Worm (Caenorhabditis elegans) whole organism, young adult: ENCODE data around the gene C40A11.8.

Experiments used
- C06A6.2 ChIP-seq: fragments of 200-800 bp; sonication (Bioruptor generic); conservative IDR thresholded peaks from 2 replicates; pipeline ENCODE4 v1.3.6; 2022; ENCODE audit warnings: missing genetic modification characterization, missing compliant biosample characterization
- F10E7.11 ChIP-seq: sonication (generic microtip); optimal IDR thresholded peaks from 2 replicates; lab custom pipeline; 2017; ENCODE audit warnings: mild to moderate bottlenecking, missing genetic modification characterization, moderate library complexity, missing compliant biosample characterization
- F22D6.2 ChIP-seq: sonication (generic microtip); optimal IDR thresholded peaks from 2 replicates; lab custom pipeline; 2016; ENCODE audit warnings: mild to moderate bottlenecking, missing genetic modification characterization, missing compliant biosample characterization
- F39B2.1 ChIP-seq: fragments of 200-800 bp; sonication (Bioruptor generic); IDR thresholded peaks from 2 replicates; pipeline ENCODE4 v1.3.6; 2022; ENCODE audit warnings: missing genetic modification reagents, missing genetic modification characterization, missing compliant biosample characterization
- Y53G8AR.9 ChIP-seq: fragments of 200-800 bp; sonication (Bioruptor generic); conservative IDR thresholded peaks from 2 replicates; pipeline ENCODE4 v1.3.6; 2022; ENCODE audit warnings: missing genetic modification reagents, missing genetic modification characterization, missing compliant biosample characterization
- ccch-3 ChIP-seq: fragments of 200-800 bp; sonication (Bioruptor generic); optimal IDR thresholded peaks from 2 replicates; lab custom pipeline; 2018; ENCODE audit warnings: mild to moderate bottlenecking, missing genetic modification characterization, missing compliant biosample characterization
- cebp-1 ChIP-seq, 2 experiments: fragments of 200-800 bp in 1 of 2; sonication (Bioruptor generic) in 1 of 2; sonication (generic microtip) in 1 of 2; IDR thresholded peaks in 1 of 2; optimal IDR thresholded peaks in 1 of 2; 2 replicates each; pipeline versions ENCODE4 v1.3.6 to Lab custom; 2017 to 2022; ENCODE audit warnings: missing compliant biosample characterization in 2 of 2, missing genetic modification characterization in 2 of 2, mild to moderate bottlenecking in 1 of 2, missing genetic modification reagents in 1 of 2, moderate library complexity in 1 of 2
- lsl-1 ChIP-seq: fragments of 200-800 bp; sonication (Bioruptor generic); optimal IDR thresholded peaks from 2 replicates; lab custom pipeline; 2018; ENCODE audit warnings: mild to moderate bottlenecking, missing genetic modification characterization, moderate library complexity, missing compliant biosample characterization
- mcd-1 ChIP-seq: fragments of 200-800 bp; sonication (Bioruptor generic); IDR thresholded peaks from 2 replicates; pipeline ENCODE4 v1.3.6; 2022; ENCODE audit warnings: missing genetic modification reagents, missing genetic modification characterization, missing compliant biosample characterization
- pbrm-1 ChIP-seq: fragments of 200-800 bp; sonication (Bioruptor generic); IDR thresholded peaks from 2 replicates; pipeline ENCODE4 v1.3.6; 2022; ENCODE audit warnings: missing genetic modification reagents, missing genetic modification characterization, missing compliant biosample characterization
- sea-2 ChIP-seq: fragments of 200-800 bp; sonication (Bioruptor generic); IDR thresholded peaks from 2 replicates; pipeline ENCODE4 v1.3.6; 2022; ENCODE audit warnings: missing genetic modification characterization, missing compliant biosample characterization
- snpc-3.4 ChIP-seq: sonication (generic microtip); optimal IDR thresholded peaks from 2 replicates; lab custom pipeline; 2017; ENCODE audit warnings: missing genetic modification characterization, mild to moderate bottlenecking, missing compliant biosample characterization, antibody characterized with exemption, moderate library complexity, missing genotype, missing genetic modification reagents
- tbp1 ChIP-seq: fragments of 200-800 bp; sonication (Bioruptor generic); optimal IDR thresholded peaks from 2 replicates; lab custom pipeline; 2018; ENCODE audit warnings: mild to moderate bottlenecking, missing genetic modification characterization, missing compliant biosample characterization
- tbx-9 ChIP-seq: sonication (generic microtip); optimal IDR thresholded peaks from 2 replicates; lab custom pipeline; 2016; ENCODE audit warnings: borderline replicate concordance, missing genetic modification characterization, inconsistent platforms, missing compliant biosample characterization

Gene C40A11.8

DNA sequence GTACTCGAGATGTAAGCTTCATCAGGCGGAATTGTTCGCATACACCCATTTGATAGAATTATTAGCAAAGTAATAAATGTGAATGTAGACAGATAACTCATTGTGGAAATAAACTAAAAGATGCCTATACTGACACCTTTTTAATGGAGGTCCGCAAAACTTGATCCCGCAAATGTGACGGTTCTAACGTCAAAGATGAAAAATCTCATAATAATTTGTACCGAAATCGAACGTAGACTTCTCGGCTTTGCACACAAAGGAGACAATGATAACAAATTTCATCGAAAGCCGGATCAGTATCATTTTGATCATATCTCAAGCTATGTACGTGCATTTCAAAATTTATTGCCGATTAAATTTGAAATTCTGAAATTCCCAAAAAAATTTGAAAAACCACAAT, 42.4 kb downstream of the C40A11.8 start, which contains the start of gene R52.4:
Gene R52.4 (minus strand): TSS at position 101 of the 400 bp plus-strand sequence.
- TF ChIP-seq lsl-1 (GFP tag; lab: Kevin White, UChicago) (no peak), F39B2.1 (GFP tag; lab: Robert Waterston, UW) (no peak), tbx-9 (tag; lab: Kevin White, UChicago) (no peak), cebp-1 (GFP tag; IDR thresholded peaks at IDR 0.05; lab: Robert Waterston, UW) (no peak), cebp-1 (tag; optimal IDR thresholded peaks at IDR 0.05; lab: Kevin White, UChicago) (no peak), F10E7.11 (no peak), C06A6.2 (no peak), pbrm-1 (GFP tag; lab: Robert Waterston, UW) (no peak), Y53G8AR.9 (GFP tag; lab: Robert Waterston, UW) (no peak), ccch-3 (no peak), F22D6.2 (tag; lab: Kevin White, UChicago) (no peak), snpc-3.4 (tag; lab: Kevin White, UChicago) (no peak), tbp1 (GFP tag; lab: Kevin White, UChicago) (no peak), sea-2 (GFP tag; lab: Robert Waterston, UW) (no peak), mcd-1 (GFP tag; lab: Robert Waterston, UW) (no peak)
